Worm (Caenorhabditis elegans) whole organism, L1 larva: Measurements from ENCODE around the gene oig-3.

ENCODE experiments used
- C04F5.9 ChIP-seq: sonication (generic microtip); optimal IDR thresholded peaks from 2 replicates; lab custom pipeline; 2016; ENCODE audit warnings: missing genetic modification characterization, missing compliant biosample characterization
- C34B4.2 ChIP-seq: sonication (generic microtip); optimal IDR thresholded peaks from 2 replicates; lab custom pipeline; 2017; ENCODE audit warnings: mild to moderate bottlenecking, missing genetic modification characterization, missing compliant biosample characterization
- alr-1 ChIP-seq: fragments of 200-800 bp; sonication (Bioruptor generic); optimal IDR thresholded peaks from 2 replicates; lab custom pipeline; 2018; ENCODE audit warnings: borderline replicate concordance, mild to moderate bottlenecking, missing genetic modification characterization, missing compliant biosample characterization
- ama-1 ChIP-seq: fragments of 150-350 bp; optimal IDR thresholded peaks from 2 replicates; lab custom pipeline; 2014
- blmp-1 ChIP-seq: fragments of 150-350 bp; optimal IDR thresholded peaks from 2 replicates; lab custom pipeline; 2014; ENCODE audit warnings: missing biosample characterization, missing genetic modification characterization
- ceh-63 ChIP-seq: fragments of 200-800 bp; sonication (Bioruptor generic); optimal IDR thresholded peaks from 2 replicates; lab custom pipeline; 2018; ENCODE audit warnings: mild to moderate bottlenecking, missing genetic modification characterization, missing compliant biosample characterization
- dsc-1 ChIP-seq: sonication (generic microtip); optimal IDR thresholded peaks from 2 replicates; lab custom pipeline; 2016; ENCODE audit warnings: mild to moderate bottlenecking, missing genetic modification characterization, missing compliant biosample characterization
- efl-3 ChIP-seq: fragments of 200-800 bp; sonication (Bioruptor generic); optimal IDR thresholded peaks from 2 replicates; lab custom pipeline; 2018; ENCODE audit warnings: mild to moderate bottlenecking, missing genetic modification characterization, missing compliant biosample characterization
- egl-13 ChIP-seq: sonication (generic microtip); optimal IDR thresholded peaks from 2 replicates; lab custom pipeline; 2016; ENCODE audit warnings: missing genotype, missing genetic modification reagents, missing genetic modification characterization, missing compliant biosample characterization
- egl-27 ChIP-seq, 2 experiments: fragments of 150-350 bp in 1 of 2; sonication (generic microtip); optimal IDR thresholded peaks; 3 replicates each; lab custom pipeline; 2017 to 2018; ENCODE audit warnings: missing biosample characterization in 2 of 2, missing genetic modification characterization in 2 of 2, missing genetic modification reagents in 2 of 2
- elt-3 ChIP-seq, 6 experiments: fragments of 150-350 bp in 1 of 6; sonication (generic microtip); optimal IDR thresholded peaks; 2 replicates each; lab custom pipeline; 2017 to 2018; ENCODE audit warnings: missing biosample characterization in 6 of 6, missing genetic modification characterization in 6 of 6, inconsistent platforms in 1 of 6
- ets-5 ChIP-seq: fragments of 200-800 bp; sonication (Bioruptor generic); IDR thresholded peaks from 2 replicates; pipeline ENCODE4 v1.3.6; 2022; ENCODE audit warnings: missing genetic modification characterization, missing compliant biosample characterization
- fkh-4 ChIP-seq: sonication (generic microtip); optimal IDR thresholded peaks from 2 replicates; lab custom pipeline; 2016; ENCODE audit warnings: missing compliant biosample characterization, missing genetic modification characterization, borderline replicate concordance
- fos-1 ChIP-seq: fragments of 150-350 bp; optimal IDR thresholded peaks from 2 replicates; lab custom pipeline; 2014; ENCODE audit warnings: missing biosample characterization, missing genetic modification characterization
- hlh-4 ChIP-seq: sonication (generic microtip); optimal IDR thresholded peaks from 2 replicates; lab custom pipeline; 2016; ENCODE audit warnings: mild to moderate bottlenecking, missing genetic modification characterization, missing compliant biosample characterization
- lin-13 ChIP-seq: fragments of 150-350 bp; optimal IDR thresholded peaks from 2 replicates; lab custom pipeline; 2014; ENCODE audit warnings: missing biosample characterization, missing genetic modification reagents, missing genetic modification characterization
- lin-14 ChIP-seq: fragments of 200-800 bp; sonication (Bioruptor generic); optimal IDR thresholded peaks from 2 replicates; lab custom pipeline; 2018; ENCODE audit warnings: mild to moderate bottlenecking, missing genetic modification characterization, moderate library complexity, missing compliant biosample characterization
- lin-39 ChIP-seq: fragments of 150-350 bp; optimal IDR thresholded peaks from 2 replicates; lab custom pipeline; 2014; ENCODE audit warnings: missing biosample characterization, missing genetic modification reagents, missing genetic modification characterization
- lsy-2 ChIP-seq, 2 experiments: fragments of 150-350 bp; optimal IDR thresholded peaks; 2 replicates each; lab custom pipeline; 2014; ENCODE audit warnings: missing biosample characterization in 2 of 2, missing genetic modification characterization in 2 of 2
- mdl-1 ChIP-seq, 2 experiments: fragments of 150-350 bp; optimal IDR thresholded peaks; 2 replicates each; lab custom pipeline; 2014 to 2017; ENCODE audit warnings: missing biosample characterization in 2 of 2, missing genetic modification characterization in 2 of 2, inconsistent platforms in 1 of 2
- mef-2 ChIP-seq: fragments of 150-350 bp; optimal IDR thresholded peaks from 2 replicates; lab custom pipeline; 2014; ENCODE audit warnings: missing biosample characterization, missing genetic modification characterization
- nhr-11 ChIP-seq: fragments of 150-350 bp; optimal IDR thresholded peaks from 2 replicates; lab custom pipeline; 2014; ENCODE audit warnings: missing biosample characterization, missing genetic modification characterization
- nhr-12 ChIP-seq: sonication (generic microtip); optimal IDR thresholded peaks from 2 replicates; lab custom pipeline; 2017; ENCODE audit warnings: missing biosample characterization, missing genetic modification characterization
- nhr-19 ChIP-seq: fragments of 200-800 bp; sonication (Bioruptor generic); conservative IDR thresholded peaks from 2 replicates; pipeline ENCODE4 v1.3.6; 2022; ENCODE audit warnings: missing genetic modification characterization, missing compliant biosample characterization
- nhr-28 ChIP-seq: fragments of 150-350 bp; optimal IDR thresholded peaks from 2 replicates; lab custom pipeline; 2014; ENCODE audit warnings: missing biosample characterization, missing genetic modification characterization
- nhr-85 ChIP-seq: sonication (generic microtip); peaks from one replicate; lab custom pipeline; 2016; ENCODE audit warnings: missing genetic modification characterization, inconsistent platforms, missing compliant biosample characterization
- nhr-90 ChIP-seq: sonication (generic microtip); optimal IDR thresholded peaks from 2 replicates; lab custom pipeline; 2016; ENCODE audit warnings: mild to moderate bottlenecking, missing genetic modification characterization, missing compliant biosample characterization; ENCODE audit not compliant: poor library complexity
- rnt-1 ChIP-seq: sonication (generic microtip); optimal IDR thresholded peaks from 2 replicates; lab custom pipeline; 2016; ENCODE audit warnings: mild to moderate bottlenecking, missing genetic modification characterization, moderate library complexity, missing compliant biosample characterization
- snu-23 ChIP-seq: sonication (generic microtip); optimal IDR thresholded peaks from 2 replicates; lab custom pipeline; 2016; ENCODE audit warnings: missing genetic modification characterization, missing compliant biosample characterization
- sox-4 ChIP-seq: sonication (generic microtip); optimal IDR thresholded peaks from 2 replicates; lab custom pipeline; 2016; ENCODE audit warnings: missing genetic modification characterization, missing compliant biosample characterization
- swsn-7 ChIP-seq: sonication (generic microtip); optimal IDR thresholded peaks from 2 replicates; lab custom pipeline; 2016; ENCODE audit warnings: missing genetic modification characterization, missing compliant biosample characterization
- tlp-1 ChIP-seq: fragments of 150-350 bp; optimal IDR thresholded peaks from 2 replicates; lab custom pipeline; 2014; ENCODE audit warnings: missing biosample characterization, missing genetic modification characterization
- unc-30 ChIP-seq: sonication (generic microtip); optimal IDR thresholded peaks from 2 replicates; lab custom pipeline; 2017; ENCODE audit warnings: missing biosample characterization, missing genetic modification characterization
- unc-86 ChIP-seq: sonication (generic microtip); optimal IDR thresholded peaks from 2 replicates; lab custom pipeline; 2016; ENCODE audit warnings: missing genetic modification characterization, missing compliant biosample characterization
- vab-15 ChIP-seq: sonication (generic microtip); optimal IDR thresholded peaks from 2 replicates; lab custom pipeline; 2017; ENCODE audit warnings: missing genotype, mild to moderate bottlenecking, missing genetic modification characterization, missing compliant biosample characterization
- xbp-1 ChIP-seq: sonication (generic microtip); optimal IDR thresholded peaks from 2 replicates; lab custom pipeline; 2016; ENCODE audit warnings: missing genetic modification characterization, missing compliant biosample characterization
- zag-1 ChIP-seq: fragments of 150-350 bp; optimal IDR thresholded peaks from 2 replicates; lab custom pipeline; 2014; ENCODE audit warnings: missing biosample characterization, missing genetic modification characterization
- ztf-4 ChIP-seq: fragments of 150-350 bp; optimal IDR thresholded peaks from 2 replicates; lab custom pipeline; 2014; ENCODE audit warnings: missing biosample characterization, missing genetic modification characterization

oig-3 gene

DNA sequence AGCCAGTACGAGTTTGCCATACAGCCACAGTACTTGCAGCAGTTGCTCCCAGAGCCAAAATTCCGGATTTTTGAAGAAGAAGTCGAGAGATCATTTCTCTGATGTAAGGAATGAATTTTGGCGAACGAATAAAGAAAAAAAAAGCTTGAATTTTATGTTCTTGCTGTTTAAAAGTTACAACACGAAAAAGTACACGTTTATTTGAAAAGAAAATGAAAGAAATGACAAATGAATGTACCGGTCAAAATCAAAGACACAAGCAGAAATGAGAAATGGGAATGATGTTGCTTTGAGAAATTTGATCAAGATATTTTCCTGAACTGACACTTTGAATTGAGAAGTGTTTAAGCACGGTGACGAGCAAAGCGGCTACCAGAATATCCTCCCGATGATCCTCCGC, 11.8 kb downstream of the oig-3 start, which contains the start of gene Y50E8A.6:
Y50E8A.6 (minus strand) TSS at position 101 of the 400 bp plus-strand sequence.
- TF ChIP-seq sox-4 (tag; lab: Kevin White, UChicago) (no peak), C04F5.9 (tag; lab: Kevin White, UChicago) (no peak), efl-3 (GFP tag; lab: Kevin White, UChicago) (no peak), xbp-1 (no peak), mef-2 (tag; lab: Kevin White, UChicago) (no peak), egl-13 (tag; lab: Kevin White, UChicago) (no peak), fos-1 (no peak), lin-13 (GFP tag; lab: Kevin White, UChicago) (no peak), zag-1 (no peak), lin-39 (tag; lab: Kevin White, UChicago) (no peak), nhr-19 (GFP tag; lab: Robert Waterston, UW) (no peak), elt-3 (tag; optimal IDR thresholded peaks at IDR 0.05; lab: Kevin White, UChicago) (no peak)

DNA sequence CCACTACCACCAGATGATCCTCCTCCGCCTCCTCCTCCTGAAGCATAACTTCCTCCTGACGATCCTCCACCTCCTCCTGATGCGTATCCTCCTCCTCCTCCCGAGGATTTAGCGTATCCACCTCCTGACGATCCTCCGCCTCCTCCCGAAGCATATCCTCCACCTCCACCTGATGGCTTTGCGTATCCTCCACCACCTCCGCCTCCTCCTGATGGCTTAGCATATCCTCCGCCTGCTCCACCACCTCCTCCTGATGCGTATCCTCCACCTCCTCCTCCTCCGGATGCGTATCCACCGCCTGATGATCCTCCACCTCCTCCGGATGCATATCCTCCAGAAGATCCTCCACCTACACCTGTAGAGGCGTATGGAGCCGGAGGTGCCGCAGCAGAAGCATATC, 15.4 kb downstream of the oig-3 start:
- TF ChIP-seq rnt-1 (tag; lab: Kevin White, UChicago) (no peak), nhr-85 (tag; lab: Kevin White, UChicago) (no peak), nhr-12 (tag; lab: Kevin White, UChicago) (no peak), ama-1 (lab: Kevin White, UChicago) (no peak), ztf-4 (tag; lab: Kevin White, UChicago) (no peak), hlh-4 (no peak), fos-1 (no peak), vab-15 (tag; lab: Kevin White, UChicago) (no peak), ets-5 (GFP tag; lab: Robert Waterston, UW) (no peak), C34B4.2 (tag; lab: Kevin White, UChicago) (no peak), nhr-28 (tag; lab: Kevin White, UChicago) (no peak), dsc-1 (tag; lab: Kevin White, UChicago) (no peak), unc-86 (no peak), unc-30 (tag; lab: Kevin White, UChicago) (no peak), lin-13 (GFP tag; lab: Kevin White, UChicago) (no peak), blmp-1 (tag; lab: Kevin White, UChicago) (no peak), mdl-1 (tag; optimal IDR thresholded peaks at IDR 0.05; lab: Kevin White, UChicago) (no peak), nhr-90 (tag; lab: Kevin White, UChicago) (no peak), fkh-4 (tag; lab: Kevin White, UChicago) (no peak), zag-1 (no peak)

DNA sequence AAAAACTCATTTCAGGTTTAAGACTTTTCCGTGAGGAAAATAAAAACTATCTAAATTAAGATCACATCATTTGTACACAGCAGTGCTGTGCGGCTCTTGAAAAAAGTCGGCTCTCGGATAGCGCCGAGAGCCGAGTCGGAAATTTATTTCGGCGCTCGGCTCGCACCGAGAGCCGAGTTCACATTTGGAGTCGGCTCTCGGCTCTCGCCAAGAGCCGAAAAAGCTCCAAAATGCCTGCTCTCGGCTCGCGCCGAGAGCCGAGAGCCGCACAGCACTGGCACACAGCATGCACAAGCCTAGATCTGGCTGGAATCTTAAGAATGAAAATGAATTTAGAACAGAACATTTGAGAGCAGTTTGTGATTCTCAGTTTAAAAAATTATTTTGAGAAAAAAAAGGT, 17.5 kb downstream of the oig-3 start:
- no peak for TF ChIP-seq lsy-2 (tag; optimal IDR thresholded peaks at IDR 0.05; lab: Kevin White, UChicago)
- TF ChIP-seq fos-1 = no peak
- no peak for TF ChIP-seq alr-1 (tag; lab: Kevin White, UChicago)
- TF ChIP-seq lin-13 (GFP tag; lab: Kevin White, UChicago) = no peak
- no peak for TF ChIP-seq nhr-11 (tag; lab: Kevin White, UChicago)
- TF ChIP-seq swsn-7 (tag; lab: Kevin White, UChicago) = no peak
- no peak for TF ChIP-seq fkh-4 (tag; lab: Kevin White, UChicago)

DNA sequence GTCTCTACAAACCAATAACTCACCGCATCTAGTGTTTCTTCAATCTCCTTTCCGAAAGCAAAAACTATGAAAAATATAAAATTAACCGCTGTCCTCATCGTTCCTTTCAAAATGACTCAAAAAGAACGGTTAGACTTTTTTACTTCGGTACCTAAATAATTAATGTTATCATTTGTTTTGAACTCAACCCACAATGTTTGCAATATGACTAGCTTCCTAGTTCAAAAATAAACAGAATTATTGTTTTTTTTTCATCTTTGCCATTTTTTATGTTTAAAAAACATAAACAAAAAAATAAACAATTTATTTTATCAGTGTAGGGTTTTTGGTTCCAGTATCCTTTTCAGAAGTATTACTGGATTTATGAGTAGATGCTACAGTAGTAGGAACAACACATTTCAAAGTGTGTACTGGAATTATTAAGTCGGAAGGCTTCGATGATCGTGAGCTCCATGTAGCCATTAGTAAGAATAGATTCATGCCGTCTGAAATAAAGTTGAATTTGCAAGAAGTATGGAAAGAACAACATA, 19.2 kb downstream of the oig-3 start, which contains the start of the genes lipl-8 and Y50E8A.22:
lipl-8 (minus strand) TSS at position 101 of the 530 bp plus-strand sequence.
Y50E8A.22 (minus strand) TSS at position 480 of the 530 bp plus-strand sequence.
- no peak for TF ChIP-seq nhr-11 (tag; lab: Kevin White, UChicago)
- no peak for TF ChIP-seq lin-14 (GFP tag; lab: Kevin White, UChicago)
- TF ChIP-seq snu-23 (GFP tag; lab: Kevin White, UChicago) = no peak
- no peak for TF ChIP-seq blmp-1 (tag; lab: Kevin White, UChicago)
- TF ChIP-seq ceh-63 = no peak
- TF ChIP-seq vab-15 (tag; lab: Kevin White, UChicago) = no peak
- no peak for TF ChIP-seq tlp-1 (tag; lab: Kevin White, UChicago)
- no peak for TF ChIP-seq unc-86
- TF ChIP-seq fos-1 = no peak
- TF ChIP-seq egl-27 (tag; optimal IDR thresholded peaks at IDR 0.05; lab: Kevin White, UChicago) = no peak
- TF ChIP-seq lin-39 (tag; lab: Kevin White, UChicago) = no peak
- TF ChIP-seq, all 84 proteins: peak for 0
